Fruit fly (Drosophila melanogaster) whole organism, embryonic: ENCODE measurements around the gene Dhod.

Source experiments
- Blimp-1 ChIP-seq: fragments of 200-800 bp; sonication (Bioruptor generic); optimal IDR thresholded peaks from 3 replicates; lab custom pipeline; 2018; ENCODE audit warnings: missing biosample characterization, missing genetic modification characterization, mild to moderate bottlenecking, moderate library complexity, missing genetic modification reagents
- Bteb2 ChIP-seq: fragments of 200-800 bp; sonication (Bioruptor generic); optimal IDR thresholded peaks from 2 replicates; lab custom pipeline; 2016; ENCODE audit warnings: missing biosample characterization, missing genetic modification characterization
- C15 ChIP-seq: fragments of 200-800 bp; sonication (Bioruptor generic); IDR thresholded peaks from 3 replicates; pipeline ENCODE4 v1.3.6; 2022; ENCODE audit warnings: missing biosample characterization, missing genetic modification characterization
- CG1024 ChIP-seq: fragments of 200-800 bp; sonication (Bioruptor generic); IDR thresholded peaks from 2 replicates; pipeline ENCODE4 v1.3.6; 2022; ENCODE audit warnings: missing biosample characterization, missing genetic modification characterization
- CG10543 ChIP-seq: fragments of 200-800 bp; sonication (Bioruptor generic); optimal IDR thresholded peaks from 3 replicates; lab custom pipeline; 2017; ENCODE audit warnings: missing biosample characterization, mild to moderate bottlenecking, missing genetic modification characterization, moderate library complexity
- CG11696 ChIP-seq: fragments of 200-800 bp; sonication (Bioruptor generic); IDR thresholded peaks from 2 replicates; pipeline ENCODE4 v1.3.6; 2022; ENCODE audit warnings: missing biosample characterization, missing genetic modification characterization
- CG13775 ChIP-seq: fragments of 200-800 bp; sonication (Bioruptor generic); optimal IDR thresholded peaks from 3 replicates; lab custom pipeline; 2017; ENCODE audit warnings: missing biosample characterization, mild to moderate bottlenecking, missing genetic modification characterization
- CG1603 ChIP-seq: fragments of 200-800 bp; sonication (Bioruptor generic); optimal IDR thresholded peaks from 2 replicates; lab custom pipeline; 2019; ENCODE audit warnings: missing biosample characterization, mild to moderate bottlenecking, missing genetic modification characterization, moderate library complexity
- CG16779 ChIP-seq: fragments of 200-800 bp; sonication (Bioruptor generic); IDR thresholded peaks from 2 replicates; pipeline ENCODE4 v1.3.6; 2022; ENCODE audit warnings: missing biosample characterization, missing genetic modification characterization
- CG18011 ChIP-seq: fragments of 200-800 bp; sonication (Bioruptor generic); optimal IDR thresholded peaks from 2 replicates; lab custom pipeline; 2017; ENCODE audit warnings: missing biosample characterization, missing genetic modification characterization, mild to moderate bottlenecking, moderate library complexity, missing genotype
- CG18619 ChIP-seq: fragments of 200-800 bp; sonication (Bioruptor generic); optimal IDR thresholded peaks from 3 replicates; lab custom pipeline; 2017; ENCODE audit warnings: missing biosample characterization, mild to moderate bottlenecking, missing genetic modification characterization
- CG32532 ChIP-seq: fragments of 200-800 bp; sonication (Bioruptor generic); IDR thresholded peaks from 2 replicates; pipeline ENCODE4 v1.3.6; 2022; ENCODE audit warnings: missing biosample characterization, missing genetic modification characterization
- CG33557 ChIP-seq: fragments of 200-800 bp; sonication (Bioruptor generic); optimal IDR thresholded peaks from 2 replicates; lab custom pipeline; 2019; ENCODE audit warnings: missing biosample characterization, mild to moderate bottlenecking, missing genetic modification characterization, moderate library complexity
- CG34376 ChIP-seq: fragments of 200-800 bp; sonication (Bioruptor generic); optimal IDR thresholded peaks from 2 replicates; lab custom pipeline; 2018; ENCODE audit warnings: missing biosample characterization, mild to moderate bottlenecking, missing genetic modification characterization
- CG34422 ChIP-seq: fragments of 200-800 bp; sonication (Bioruptor generic); IDR thresholded peaks from 3 replicates; pipeline ENCODE4 v1.3.6; 2022; ENCODE audit warnings: missing biosample characterization, missing genetic modification characterization
- CG42726 ChIP-seq: fragments of 200-800 bp; sonication (Bioruptor generic); IDR thresholded peaks from 2 replicates; pipeline ENCODE4 v1.3.6; 2022; ENCODE audit warnings: missing biosample characterization, missing genetic modification characterization; ENCODE audit not compliant: partially characterized antibody
- CG4328 ChIP-seq: fragments of 200-800 bp; sonication (Bioruptor generic); optimal IDR thresholded peaks from 3 replicates; lab custom pipeline; 2017; ENCODE audit warnings: missing biosample characterization, missing genetic modification reagents, missing genetic modification characterization
- CG4360 ChIP-seq: fragments of 200-800 bp; sonication (Bioruptor generic); IDR thresholded peaks from 2 replicates; pipeline ENCODE4 v1.3.6; 2022; ENCODE audit warnings: missing biosample characterization, missing genetic modification characterization
- CG6175 ChIP-seq: fragments of 200-800 bp; sonication (Bioruptor generic); IDR thresholded peaks from 3 replicates; pipeline ENCODE4 v1.3.6; 2022; ENCODE audit warnings: missing biosample characterization, missing genetic modification characterization
- CG9727 ChIP-seq: fragments of 200-800 bp; sonication (Bioruptor generic); optimal IDR thresholded peaks from 3 replicates; lab custom pipeline; 2017; ENCODE audit warnings: missing biosample characterization, mild to moderate bottlenecking, missing genetic modification characterization
- CG9932 ChIP-seq: fragments of 200-800 bp; sonication (Bioruptor generic); IDR thresholded peaks from 2 replicates; pipeline ENCODE4 v1.3.6; 2022; ENCODE audit warnings: missing biosample characterization, missing genetic modification characterization
- CrebB ChIP-seq: fragments of 200-800 bp; sonication (Bioruptor generic); optimal IDR thresholded peaks from 3 replicates; lab custom pipeline; 2018; ENCODE audit warnings: missing biosample characterization, mild to moderate bottlenecking, missing genetic modification characterization
- Deaf1 ChIP-seq: fragments of 200-800 bp; optimal IDR thresholded peaks from 3 replicates; lab custom pipeline; 2019; ENCODE audit warnings: missing biosample characterization, mild to moderate bottlenecking, missing genetic modification characterization, moderate library complexity
- Drgx ChIP-seq: fragments of 200-800 bp; sonication (Bioruptor generic); IDR thresholded peaks from 2 replicates; pipeline ENCODE4 v1.3.6; 2022; ENCODE audit warnings: missing biosample characterization, missing genetic modification characterization
- Fer3 ChIP-seq: fragments of 200-800 bp; sonication (Bioruptor generic); optimal IDR thresholded peaks from 2 replicates; lab custom pipeline; 2018; ENCODE audit warnings: missing biosample characterization, mild to moderate bottlenecking, missing genetic modification characterization, moderate library complexity
- HHEX ChIP-seq: fragments of 200-800 bp; sonication (Bioruptor generic); optimal IDR thresholded peaks from 3 replicates; lab custom pipeline; 2017; ENCODE audit warnings: missing biosample characterization, mild to moderate bottlenecking, missing genetic modification characterization, missing genetic modification reagents
- Hand ChIP-seq: fragments of 200-800 bp; sonication (Bioruptor generic); optimal IDR thresholded peaks from 2 replicates; lab custom pipeline; 2017; ENCODE audit warnings: mild to moderate bottlenecking, missing biosample characterization, missing genetic modification reagents, missing genetic modification characterization
- Hey ChIP-seq: fragments of 200-800 bp; sonication (Bioruptor generic); optimal IDR thresholded peaks from 3 replicates; lab custom pipeline; 2018; ENCODE audit warnings: missing biosample characterization, mild to moderate bottlenecking, missing genetic modification characterization
- Nf-YB ChIP-seq: fragments of 200-800 bp; sonication (Bioruptor generic); optimal IDR thresholded peaks from 3 replicates; lab custom pipeline; 2019; ENCODE audit warnings: missing biosample characterization, mild to moderate bottlenecking, missing genetic modification characterization, moderate library complexity
- Rfx ChIP-seq: fragments of 200-800 bp; sonication (Bioruptor generic); IDR thresholded peaks from 2 replicates; pipeline ENCODE4 v1.3.6; 2022; ENCODE audit warnings: missing biosample characterization, missing genetic modification characterization
- TFAM ChIP-seq: fragments of 200-800 bp; sonication (Bioruptor generic); optimal IDR thresholded peaks from 2 replicates; lab custom pipeline; 2017; ENCODE audit warnings: missing biosample characterization, missing genetic modification characterization, inconsistent platforms
- Trl ChIP-seq, 3 experiments: fragments of >200 bp in 2 of 3; fragments of 200-800 bp in 1 of 3; sonication (Bioruptor generic) in 1 of 3; optimal IDR thresholded peaks; 2 replicates in 1 of 3; 3 replicates in 2 of 3; lab custom pipeline; 2016 to 2017; ENCODE audit warnings: missing biosample characterization in 1 of 3, missing genetic modification characterization in 1 of 3
- Usf ChIP-seq: fragments of 200-800 bp; sonication (Bioruptor generic); optimal IDR thresholded peaks from 2 replicates; lab custom pipeline; 2017; ENCODE audit warnings: missing genotype, missing biosample characterization, missing genetic modification characterization
- Vsx1 ChIP-seq: fragments of 200-800 bp; sonication (Bioruptor generic); optimal IDR thresholded peaks from 2 replicates; lab custom pipeline; 2017; ENCODE audit warnings: missing biosample characterization, mild to moderate bottlenecking, missing genetic modification characterization, missing genetic modification reagents
- bbx ChIP-seq: fragments of 200-800 bp; sonication (Bioruptor generic); IDR thresholded peaks from 2 replicates; pipeline ENCODE4 v1.3.6; 2022; ENCODE audit warnings: missing biosample characterization, missing genetic modification characterization; ENCODE audit not compliant: partially characterized antibody
- caup ChIP-seq: fragments of 200-800 bp; sonication (Bioruptor generic); optimal IDR thresholded peaks from 3 replicates; lab custom pipeline; 2017; ENCODE audit warnings: missing biosample characterization, mild to moderate bottlenecking, missing genetic modification characterization, moderate library complexity; ENCODE audit not compliant: severe bottlenecking
- exex ChIP-seq: fragments of 200-800 bp; sonication (Bioruptor generic); optimal IDR thresholded peaks from 4 replicates; lab custom pipeline; 2018; ENCODE audit warnings: missing biosample characterization, mild to moderate bottlenecking, missing genetic modification characterization, moderate library complexity
- gce ChIP-seq: fragments of 200-800 bp; sonication (Bioruptor generic); IDR thresholded peaks from 3 replicates; pipeline ENCODE4 v1.3.6; 2022; ENCODE audit warnings: missing biosample characterization, missing genetic modification characterization
- grn ChIP-seq: fragments of 200-800 bp; sonication (Bioruptor generic); optimal IDR thresholded peaks from 3 replicates; lab custom pipeline; 2017; ENCODE audit warnings: missing biosample characterization, missing genetic modification characterization
- inv ChIP-seq: fragments of 200-800 bp; sonication (Bioruptor generic); IDR thresholded peaks from 2 replicates; pipeline ENCODE4 v1.3.6; 2022; ENCODE audit warnings: missing biosample characterization, missing genetic modification characterization; ENCODE audit not compliant: partially characterized antibody
- sim ChIP-seq: fragments of 200-800 bp; sonication (Bioruptor generic); IDR thresholded peaks from 2 replicates; pipeline ENCODE4 v1.3.6; 2022; ENCODE audit warnings: missing biosample characterization, missing genetic modification characterization
- stwl ChIP-seq: fragments of 200-800 bp; sonication (Bioruptor generic); optimal IDR thresholded peaks from 3 replicates; lab custom pipeline; 2018; ENCODE audit warnings: missing biosample characterization, mild to moderate bottlenecking, missing genetic modification characterization, moderate library complexity
- tgo ChIP-seq: fragments of 200-800 bp; sonication (Bioruptor generic); IDR thresholded peaks from 3 replicates; pipeline ENCODE4 v1.3.6; 2022; ENCODE audit warnings: missing biosample characterization, missing genetic modification characterization
- tll ChIP-seq, 2 experiments: fragments of 200-800 bp in 1 of 2; fragments of >200 bp in 1 of 2; sonication (Bioruptor generic) in 1 of 2; optimal IDR thresholded peaks; 2 replicates each; lab custom pipeline; 2017 to 2019; ENCODE audit warnings: missing biosample characterization in 2 of 2, missing genetic modification characterization in 2 of 2, mild to moderate bottlenecking in 1 of 2, moderate library complexity in 1 of 2
- vnd ChIP-seq: fragments of 200-800 bp; sonication (Bioruptor generic); IDR thresholded peaks from 3 replicates; pipeline ENCODE4 v1.3.6; 2022; ENCODE audit warnings: missing biosample characterization, missing genetic modification characterization; ENCODE audit not compliant: partially characterized antibody
- z ChIP-seq: fragments of 200-800 bp; sonication (Bioruptor generic); IDR thresholded peaks from 3 replicates; pipeline ENCODE4 v1.3.6; 2022; ENCODE audit warnings: missing biosample characterization, missing genetic modification characterization
- zfh1 ChIP-seq: fragments of 200-800 bp; sonication (Bioruptor generic); IDR thresholded peaks from 3 replicates; pipeline ENCODE4 v1.3.6; 2022; ENCODE audit warnings: missing biosample characterization, missing genetic modification characterization

The Dhod gene

DNA sequence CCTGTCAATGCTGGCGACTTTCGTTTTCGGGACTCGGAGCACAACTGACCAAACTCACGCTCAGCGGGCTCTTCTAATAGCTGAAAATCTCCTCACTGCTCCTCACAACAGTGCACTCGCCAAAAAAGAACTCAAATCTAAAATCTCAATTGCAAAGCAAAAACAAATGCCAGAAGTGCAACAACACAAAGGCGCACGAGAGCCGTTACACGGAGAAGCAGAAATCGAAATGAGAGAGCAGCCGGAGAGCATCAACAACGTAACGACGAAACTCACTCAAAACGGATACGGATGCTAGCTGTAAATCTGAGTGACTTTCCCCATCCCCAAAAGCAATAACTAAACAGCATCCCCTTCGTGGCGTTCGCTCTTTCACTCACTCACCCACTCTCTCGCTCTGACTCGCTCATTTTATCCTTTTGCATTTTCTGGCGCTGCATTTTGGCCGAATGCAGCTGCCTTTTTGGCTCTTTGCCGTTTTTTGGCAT, 45.1 kb upstream of the Dhod start, which contains the start of gene hb (continued):
- no peak for TF ChIP-seq CrebB (tag; lab: Kevin White, UChicago)
- TF ChIP-seq Vsx1 (GFP tag; lab: Kevin White, UChicago), result no peak
- no peak for TF ChIP-seq grn (GFP tag; lab: Kevin White, UChicago)
- TF ChIP-seq Nf-YB (GFP tag; lab: Kevin White, UChicago), result peak; percentile 4
- no peak for TF ChIP-seq tgo
- TF ChIP-seq TFAM, result no peak
- TF ChIP-seq Usf (GFP tag; lab: Kevin White, UChicago), result no peak
- TF ChIP-seq CG18619, result no peak
- no peak for TF ChIP-seq stwl
- 0 out of 2 replicates have a peak, but pooled peaks have one; percentile 30 for TF ChIP-seq bbx (GFP tag; lab: Robert Waterston, UW)
- no peak for TF ChIP-seq inv (GFP tag; lab: Robert Waterston, UW)
- peak; percentile 45 to 81 for TF ChIP-seq Trl (optimal IDR thresholded peaks at IDR 0.05; lab: Kevin White, UChicago)
- TF ChIP-seq Trl (GFP tag; optimal IDR thresholded peaks at IDR 0.05; lab: Kevin White, UChicago), result no peak
- TF ChIP-seq CG1024, result no peak
- no peak for TF ChIP-seq CG9932 (GFP tag; lab: Robert Waterston, UW)
- TF ChIP-seq CG4360 (GFP tag; lab: Robert Waterston, UW), result peak; percentile 70; the same call in 1 of the 2 replicates
- no peak for TF ChIP-seq Bteb2
- TF ChIP-seq, all 482 proteins: peak for 7

DNA sequence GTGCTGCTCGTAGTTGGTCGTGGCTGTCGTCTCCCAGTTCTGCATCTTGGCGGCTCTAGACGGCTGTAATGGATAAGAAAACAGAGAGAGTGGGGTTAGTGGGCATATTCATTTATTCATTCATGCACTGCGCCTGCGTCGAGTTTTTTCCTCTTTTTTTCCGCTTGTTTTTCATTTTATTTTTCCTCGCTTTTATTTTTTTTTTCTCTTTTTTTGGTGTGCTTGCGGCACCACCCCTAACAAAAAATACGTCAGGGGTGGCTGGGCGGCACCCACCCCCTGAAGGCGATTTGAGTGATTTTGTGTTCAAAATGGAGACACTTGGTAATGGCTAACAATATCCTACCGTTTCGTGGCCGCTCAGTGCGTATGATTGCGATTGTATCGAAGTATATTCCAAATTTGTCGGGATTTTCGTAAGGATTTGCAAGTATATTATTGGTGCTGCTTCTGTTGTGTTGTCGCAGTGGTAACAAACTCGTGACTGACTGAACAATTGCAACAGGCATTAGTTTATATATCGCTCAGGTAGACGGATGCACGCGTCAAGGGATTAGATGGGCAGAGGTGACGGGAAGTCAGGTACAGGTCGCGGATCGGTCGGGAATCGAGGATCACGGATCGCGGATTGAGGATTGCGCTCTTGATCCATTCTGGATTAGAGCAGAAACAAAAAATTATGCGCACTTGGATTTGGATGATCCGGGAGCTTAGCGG, 41.6 kb upstream of the Dhod start:
- peak; percentile 29 for TF ChIP-seq CG18619
- TF ChIP-seq Hand (GFP tag; lab: Kevin White, UChicago), result peak; percentile 91
- peak; percentile 32 for TF ChIP-seq HHEX
- TF ChIP-seq CG13775 (GFP tag; lab: Kevin White, UChicago), result peak; percentile 17
- no peak for TF ChIP-seq CG6175
- TF ChIP-seq CG33557, result no peak
- TF ChIP-seq CG10543 (GFP tag; lab: Kevin White, UChicago), result peak; percentile 45
- TF ChIP-seq CG11696 (GFP tag; lab: Robert Waterston, UW), result no peak
- peak; percentile 95 for TF ChIP-seq CG34376 (GFP tag; lab: Kevin White, UChicago)
- peak; percentile 89 for TF ChIP-seq z (GFP tag; lab: Robert Waterston, UW)
- TF ChIP-seq CG9727 (GFP tag; lab: Kevin White, UChicago), result peak; percentile 42
- no peak for TF ChIP-seq exex (tag; lab: Kevin White, UChicago)
- TF ChIP-seq CG34422 (GFP tag; lab: Robert Waterston, UW), result no peak
- TF ChIP-seq CG18011 (GFP tag; lab: Kevin White, UChicago), result no peak
- TF ChIP-seq CG32532 (GFP tag; lab: Robert Waterston, UW), result peak; percentile 74; the same call in 1 of the 2 replicates
- TF ChIP-seq Rfx (GFP tag; lab: Robert Waterston, UW), result peak; percentile 66; the same call in 1 of the 2 replicates
- TF ChIP-seq Deaf1 (tag; lab: Kevin White, UChicago), result no peak
- TF ChIP-seq CG1603, result no peak
- no peak for TF ChIP-seq CG16779
- TF ChIP-seq zfh1 (GFP tag; lab: Robert Waterston, UW), result no peak
- TF ChIP-seq CG42726 (GFP tag; lab: Robert Waterston, UW), result no peak
- no peak for TF ChIP-seq Hey
- peak in 1 of 2 experiments; percentile 80 for TF ChIP-seq tll (GFP tag; optimal IDR thresholded peaks at IDR 0.05; lab: Kevin White, UChicago)
- TF ChIP-seq sim, result no peak
- TF ChIP-seq gce, result no peak
- TF ChIP-seq Blimp-1, result no peak
- TF ChIP-seq C15 (GFP tag; lab: Robert Waterston, UW), result peak; percentile 31; the same call in 1 of the 3 replicates
- peak; percentile 94 for TF ChIP-seq Drgx (GFP tag; lab: Robert Waterston, UW)
- peak; percentile 62 for TF ChIP-seq Fer3
- peak; percentile 32 for TF ChIP-seq CG4328 (GFP tag; lab: Kevin White, UChicago)
- TF ChIP-seq caup, result peak; percentile 59
- no peak for TF ChIP-seq vnd (GFP tag; lab: Robert Waterston, UW)
